Fruit fly (Drosophila melanogaster) whole organism, embryonic: ENCODE results near the gene CG17349.
A peak's percentile ranks its signal among the peaks of the same experiment; 100 is the strongest.

Experiments used
- Adf1 ChIP-seq: fragments of 200-800 bp; sonication (Bioruptor generic); IDR thresholded peaks from 2 replicates; pipeline ENCODE4 v1.3.6; 2022; ENCODE audit warnings: missing biosample characterization, missing genetic modification characterization
- C15 ChIP-seq: fragments of 200-800 bp; sonication (Bioruptor generic); IDR thresholded peaks from 3 replicates; pipeline ENCODE4 v1.3.6; 2022; ENCODE audit warnings: missing biosample characterization, missing genetic modification characterization
- CG11695 ChIP-seq: fragments of 200-800 bp; sonication (Bioruptor generic); IDR thresholded peaks from 3 replicates; pipeline ENCODE4 v1.3.6; 2022; ENCODE audit warnings: missing biosample characterization, missing genetic modification characterization
- CG12744 ChIP-seq: fragments of 200-800 bp; sonication (Bioruptor generic); optimal IDR thresholded peaks from 2 replicates; lab custom pipeline; 2016; ENCODE audit warnings: missing biosample characterization, missing genetic modification characterization
- CG13123 ChIP-seq: fragments of 200-800 bp; sonication (Bioruptor generic); optimal IDR thresholded peaks from 2 replicates; lab custom pipeline; 2016; ENCODE audit warnings: missing biosample characterization, missing genetic modification characterization
- CG15514 ChIP-seq: fragments of 200-800 bp; sonication (Bioruptor generic); optimal IDR thresholded peaks from 3 replicates; lab custom pipeline; 2017; ENCODE audit warnings: missing biosample characterization, missing genetic modification characterization, mild to moderate bottlenecking, moderate library complexity, missing genetic modification reagents
- CG15601 ChIP-seq: fragments of 200-800 bp; sonication (Bioruptor generic); optimal IDR thresholded peaks from 3 replicates; lab custom pipeline; 2019; ENCODE audit warnings: missing biosample characterization, mild to moderate bottlenecking, missing genetic modification characterization, moderate library complexity
- CG15696 ChIP-seq: fragments of 200-800 bp; sonication (Bioruptor generic); optimal IDR thresholded peaks from 2 replicates; lab custom pipeline; 2019; ENCODE audit warnings: missing biosample characterization, mild to moderate bottlenecking, missing genetic modification characterization, moderate library complexity
- CG16863 ChIP-seq: fragments of 200-800 bp; sonication (Bioruptor generic); optimal IDR thresholded peaks from 3 replicates; lab custom pipeline; 2016; ENCODE audit warnings: missing biosample characterization, missing genetic modification characterization
- CG17328 ChIP-seq: fragments of 200-800 bp; sonication (Bioruptor generic); IDR thresholded peaks from 2 replicates; pipeline ENCODE4 v1.3.6; 2022; ENCODE audit warnings: missing biosample characterization, missing genetic modification characterization
- CG18619 ChIP-seq: fragments of 200-800 bp; sonication (Bioruptor generic); optimal IDR thresholded peaks from 3 replicates; lab custom pipeline; 2017; ENCODE audit warnings: missing biosample characterization, mild to moderate bottlenecking, missing genetic modification characterization
- CG2116 ChIP-seq: fragments of 200-800 bp; sonication (Bioruptor generic); optimal IDR thresholded peaks from 3 replicates; lab custom pipeline; 2018; ENCODE audit warnings: missing biosample characterization, mild to moderate bottlenecking, missing genetic modification characterization
- CG2120 ChIP-seq: fragments of 200-800 bp; sonication (Bioruptor generic); optimal IDR thresholded peaks from 3 replicates; lab custom pipeline; 2016; ENCODE audit warnings: missing biosample characterization, missing genetic modification characterization
- CG32767 ChIP-seq: fragments of 200-800 bp; sonication (Bioruptor generic); IDR thresholded peaks from 2 replicates; pipeline ENCODE4 v1.3.6; 2022; ENCODE audit warnings: missing biosample characterization, missing genetic modification characterization
- CG8281 ChIP-seq: fragments of 200-800 bp; sonication (Bioruptor generic); optimal IDR thresholded peaks from 2 replicates; lab custom pipeline; 2018; ENCODE audit warnings: missing biosample characterization, mild to moderate bottlenecking, missing genetic modification characterization, moderate library complexity
- CG8924 ChIP-seq: fragments of 200-800 bp; optimal IDR thresholded peaks from 3 replicates; lab custom pipeline; 2019; ENCODE audit warnings: missing biosample characterization, mild to moderate bottlenecking, missing genetic modification characterization, moderate library complexity
- CG9437 ChIP-seq: fragments of 200-800 bp; sonication (Bioruptor generic); optimal IDR thresholded peaks from 2 replicates; lab custom pipeline; 2018; ENCODE audit warnings: missing biosample characterization, mild to moderate bottlenecking, missing genetic modification characterization
- CG9932 ChIP-seq: fragments of 200-800 bp; sonication (Bioruptor generic); IDR thresholded peaks from 2 replicates; pipeline ENCODE4 v1.3.6; 2022; ENCODE audit warnings: missing biosample characterization, missing genetic modification characterization
- D ChIP-seq, 2 experiments: fragments of 200-800 bp in 1 of 2; fragments of >200 bp in 1 of 2; sonication (Bioruptor generic) in 1 of 2; optimal IDR thresholded peaks; 2 replicates in 1 of 2; 3 replicates in 1 of 2; lab custom pipeline; 2017; ENCODE audit warnings: mild to moderate bottlenecking in 1 of 2, missing biosample characterization in 1 of 2, missing genetic modification characterization in 1 of 2, missing genetic modification reagents in 1 of 2
- Dek ChIP-seq: fragments of 200-800 bp; sonication (Bioruptor generic); optimal IDR thresholded peaks from 3 replicates; lab custom pipeline; 2019; ENCODE audit warnings: missing biosample characterization, mild to moderate bottlenecking, missing genetic modification characterization, moderate library complexity
- Dfd ChIP-seq, 2 experiments: fragments of >200 bp; optimal IDR thresholded peaks; 2 replicates each; lab custom pipeline; 2017; ENCODE audit warnings: missing biosample characterization in 2 of 2, missing genetic modification characterization in 2 of 2
- E2f2 ChIP-seq: fragments of 200-800 bp; sonication (Bioruptor generic); IDR thresholded peaks from 2 replicates; pipeline ENCODE4 v1.3.6; 2022; ENCODE audit warnings: missing biosample characterization, missing genetic modification characterization
- GATAe ChIP-seq: fragments of 200-800 bp; sonication (Bioruptor generic); conservative IDR thresholded peaks from 2 replicates; pipeline ENCODE4 v1.3.6; 2022; ENCODE audit warnings: missing biosample characterization, missing genetic modification characterization
- Hey ChIP-seq: fragments of 200-800 bp; sonication (Bioruptor generic); optimal IDR thresholded peaks from 3 replicates; lab custom pipeline; 2018; ENCODE audit warnings: missing biosample characterization, mild to moderate bottlenecking, missing genetic modification characterization
- HmgD ChIP-seq: fragments of 200-800 bp; sonication (Bioruptor generic); optimal IDR thresholded peaks from 3 replicates; lab custom pipeline; 2016; ENCODE audit warnings: missing biosample characterization, missing genetic modification characterization
- Hmr ChIP-seq: fragments of 200-800 bp; sonication (Bioruptor generic); optimal IDR thresholded peaks from 3 replicates; lab custom pipeline; 2017; ENCODE audit warnings: mild to moderate bottlenecking, missing biosample characterization, missing genetic modification reagents, missing genetic modification characterization
- Side ChIP-seq: fragments of 200-800 bp; sonication (Bioruptor generic); optimal IDR thresholded peaks from 2 replicates; lab custom pipeline; 2016; ENCODE audit warnings: missing biosample characterization, missing genetic modification characterization
- Sry-δ ChIP-seq: fragments of 200-800 bp; sonication (Bioruptor generic); optimal IDR thresholded peaks from 2 replicates; lab custom pipeline; 2016; ENCODE audit warnings: missing biosample characterization, missing genetic modification characterization
- bbx ChIP-seq: fragments of 200-800 bp; sonication (Bioruptor generic); IDR thresholded peaks from 2 replicates; pipeline ENCODE4 v1.3.6; 2022; ENCODE audit warnings: missing biosample characterization, missing genetic modification characterization; ENCODE audit not compliant: partially characterized antibody
- cas ChIP-seq: fragments of 200-800 bp; sonication (Bioruptor generic); IDR thresholded peaks from 2 replicates; pipeline ENCODE4 v1.3.6; 2022; ENCODE audit warnings: missing biosample characterization, missing genetic modification characterization
- chinmo ChIP-seq: fragments of 200-800 bp; sonication (Bioruptor generic); IDR thresholded peaks from 4 replicates; pipeline ENCODE4 v1.3.6; 2022; ENCODE audit warnings: missing biosample characterization, missing genetic modification characterization; ENCODE audit not compliant: partially characterized antibody
- esg ChIP-seq: fragments of 200-800 bp; sonication (Bioruptor generic); conservative IDR thresholded peaks from 2 replicates; pipeline ENCODE4 v1.3.6; 2022; ENCODE audit warnings: missing biosample characterization, missing genetic modification characterization
- ewg ChIP-seq: fragments of 200-800 bp; sonication (Bioruptor generic); optimal IDR thresholded peaks from 3 replicates; lab custom pipeline; 2017; ENCODE audit warnings: mild to moderate bottlenecking, missing biosample characterization, missing genetic modification reagents, missing genetic modification characterization
- gce ChIP-seq: fragments of 200-800 bp; sonication (Bioruptor generic); IDR thresholded peaks from 3 replicates; pipeline ENCODE4 v1.3.6; 2022; ENCODE audit warnings: missing biosample characterization, missing genetic modification characterization
- gfzf ChIP-seq: fragments of 200-800 bp; sonication (Bioruptor generic); optimal IDR thresholded peaks from 2 replicates; lab custom pipeline; 2016; ENCODE audit warnings: missing biosample characterization, mild to moderate bottlenecking, missing genetic modification characterization, moderate library complexity
- lola ChIP-seq, 3 experiments: fragments of >200 bp in 2 of 3; fragments of 200-800 bp in 1 of 3; sonication (Bioruptor generic) in 1 of 3; optimal IDR thresholded peaks; 2 replicates each; lab custom pipeline; 2017 to 2019; ENCODE audit warnings: missing biosample characterization in 3 of 3, missing genetic modification characterization in 3 of 3, mild to moderate bottlenecking in 1 of 3, moderate library complexity in 1 of 3
- nerfin-2 ChIP-seq: fragments of 200-800 bp; sonication (Bioruptor generic); IDR thresholded peaks from 2 replicates; pipeline ENCODE4 v1.3.6; 2022; ENCODE audit warnings: missing biosample characterization, missing genetic modification characterization; ENCODE audit not compliant: partially characterized antibody
- odd ChIP-seq: fragments of 200-800 bp; sonication (Bioruptor generic); optimal IDR thresholded peaks from 2 replicates; lab custom pipeline; 2017; ENCODE audit warnings: missing biosample characterization, mild to moderate bottlenecking, missing genetic modification characterization
- otp ChIP-seq: fragments of 200-800 bp; sonication (Bioruptor generic); IDR thresholded peaks from 3 replicates; pipeline ENCODE4, ENCODE4 v1.3.6; 2022; ENCODE audit warnings: missing biosample characterization, missing genetic modification characterization
- pfk ChIP-seq: fragments of 200-800 bp; sonication (Bioruptor generic); optimal IDR thresholded peaks from 2 replicates; lab custom pipeline; 2018; ENCODE audit warnings: missing biosample characterization, mild to moderate bottlenecking, missing genetic modification characterization, moderate library complexity
- pita ChIP-seq: fragments of 200-800 bp; sonication (Bioruptor generic); optimal IDR thresholded peaks from 2 replicates; lab custom pipeline; 2017; ENCODE audit warnings: missing biosample characterization, mild to moderate bottlenecking, missing genetic modification characterization
- sens-2 ChIP-seq: fragments of 200-800 bp; sonication (Bioruptor generic); IDR thresholded peaks from 2 replicates; pipeline ENCODE4 v1.3.6; 2022; ENCODE audit warnings: missing biosample characterization, missing genetic modification characterization
- sug ChIP-seq: fragments of 200-800 bp; optimal IDR thresholded peaks from 2 replicates; lab custom pipeline; 2019; ENCODE audit warnings: missing biosample characterization, mild to moderate bottlenecking, missing genetic modification characterization, moderate library complexity
- tio ChIP-seq: fragments of 200-800 bp; sonication (Bioruptor generic); optimal IDR thresholded peaks from 2 replicates; lab custom pipeline; 2017; ENCODE audit warnings: missing biosample characterization, missing genetic modification characterization, inconsistent platforms
- unpg ChIP-seq: fragments of 200-800 bp; sonication (Bioruptor generic); optimal IDR thresholded peaks from 3 replicates; lab custom pipeline; 2018; ENCODE audit warnings: missing biosample characterization, mild to moderate bottlenecking, missing genetic modification characterization, moderate library complexity
- vnd ChIP-seq: fragments of 200-800 bp; sonication (Bioruptor generic); IDR thresholded peaks from 3 replicates; pipeline ENCODE4 v1.3.6; 2022; ENCODE audit warnings: missing biosample characterization, missing genetic modification characterization; ENCODE audit not compliant: partially characterized antibody
- vvl ChIP-seq: fragments of 200-800 bp; sonication (Bioruptor generic); IDR thresholded peaks from 2 replicates; pipeline ENCODE4 v1.3.6; 2022; ENCODE audit warnings: missing biosample characterization, missing genetic modification characterization

Gene CG17349

DNA sequence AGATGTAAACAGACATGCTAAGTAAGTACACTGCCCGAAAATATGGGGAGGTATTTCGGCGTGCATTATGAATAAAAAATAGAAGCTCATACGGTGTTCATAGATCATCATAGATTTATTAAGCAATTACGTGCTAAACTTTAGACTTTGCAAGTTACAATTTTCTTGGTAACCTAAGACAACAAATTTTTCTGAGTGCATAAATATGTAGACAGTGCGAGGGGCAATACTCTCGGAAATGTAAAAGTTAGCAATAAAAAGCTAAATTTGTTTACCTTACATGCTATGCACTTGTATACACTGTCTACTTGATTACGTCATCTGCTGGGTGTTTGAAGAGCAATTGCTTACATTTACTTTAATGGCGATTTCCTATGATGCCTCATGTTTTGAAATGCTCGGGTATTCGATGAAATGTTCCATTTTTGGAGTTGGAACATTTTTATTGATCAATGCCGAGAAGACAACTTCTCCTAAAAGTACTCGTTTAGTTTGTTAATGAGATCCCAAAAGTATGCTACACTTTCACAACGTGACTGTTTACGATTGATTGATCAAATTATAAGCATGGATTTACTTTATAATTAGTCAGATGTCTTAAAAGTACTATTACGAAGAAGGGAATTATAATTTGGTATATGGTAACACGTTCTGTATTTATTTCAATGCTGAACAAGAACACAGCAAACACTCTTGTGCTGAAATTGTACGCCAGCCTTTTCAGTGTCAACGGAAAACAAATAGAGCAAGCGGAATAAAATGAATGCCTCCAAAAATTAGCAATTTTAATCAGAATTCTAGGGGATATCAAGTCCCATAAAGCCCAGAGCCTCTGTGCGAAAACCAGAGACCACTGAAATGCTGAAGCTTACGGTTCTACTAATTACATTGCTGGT is 46.6 kb downstream of the CG17349 start, which contains the start of gene Lectin-galC1 (continued):
- TF ChIP-seq CG9437 (GFP tag; lab: Kevin White, UChicago) (peak; percentile 64), sens-2 (peak; percentile 78), GATAe (GFP tag; lab: Robert Waterston, UW) (no peak), CG15696 (tag; lab: Kevin White, UChicago) (peak; percentile 81), bbx (no peak), Side (GFP tag; lab: Kevin White, UChicago) (peak; percentile 87), E2f2 (GFP tag; lab: Robert Waterston, UW) (peak; percentile 61), C15 (GFP tag; lab: Robert Waterston, UW) (peak; percentile 36; the same call in 1 of the 3 replicates), pita (GFP tag; lab: Kevin White, UChicago) (no peak), vnd (GFP tag; lab: Robert Waterston, UW) (no peak), otp (GFP tag; lab: Robert Waterston, UW) (peak; percentile 86), cas (0 out of 2 replicates have a peak, but pooled peaks have one; percentile 16), Dek (tag; lab: Kevin White, UChicago) (peak; percentile 73), Adf1 (0 out of 2 replicates have a peak, but pooled peaks have one; percentile 39), CG8281 (tag; lab: Kevin White, UChicago) (no peak), CG12744 (GFP tag; lab: Kevin White, UChicago) (peak; percentile 79), CG32767 (GFP tag; lab: Robert Waterston, UW) (peak; percentile 86), CG15601 (tag; lab: Kevin White, UChicago) (peak; percentile 84), chinmo (GFP tag; lab: Robert Waterston, UW) (0 out of 4 replicates have a peak, but pooled peaks have one; percentile 47), CG15514 (GFP tag; lab: Kevin White, UChicago) (peak; percentile 63), D (optimal IDR thresholded peaks at IDR 0.05; lab: Kevin White, UChicago) (no peak), D (GFP tag; optimal IDR thresholded peaks at IDR 0.05; lab: Kevin White, UChicago) (peak; percentile 87), CG9932 (peak; percentile 63), Hey (tag; lab: Kevin White, UChicago) (peak; percentile 28), CG8924 (tag; lab: Kevin White, UChicago) (peak; percentile 92), ewg (GFP tag; lab: Kevin White, UChicago) (peak; percentile 81), pfk (peak; percentile 62), odd (GFP tag; lab: Kevin White, UChicago) (peak; percentile 84), nerfin-2 (GFP tag; lab: Robert Waterston, UW) (no peak), CG17328 (GFP tag; lab: Robert Waterston, UW) (peak; percentile 91), Sry-δ (GFP tag; lab: Kevin White, UChicago) (peak; percentile 60), gfzf (GFP tag; lab: Kevin White, UChicago) (no peak), gce (GFP tag; lab: Robert Waterston, UW) (peak; percentile 72; the same call in 2 of the 3 replicates), CG16863 (GFP tag; lab: Kevin White, UChicago) (peak; percentile 91), Hmr (GFP tag; lab: Kevin White, UChicago) (peak; percentile 80), vvl (peak; percentile 92), CG2116 (GFP tag; lab: Kevin White, UChicago) (peak; percentile 70), CG11695 (GFP tag; lab: Robert Waterston, UW) (peak; percentile 82), tio (GFP tag; lab: Kevin White, UChicago) (peak; percentile 82), CG2120 (GFP tag; lab: Kevin White, UChicago) (peak; percentile 58), CG18619 (GFP tag; lab: Kevin White, UChicago) (peak; percentile 84), sug (tag; lab: Kevin White, UChicago) (peak; percentile 60), HmgD (GFP tag; lab: Kevin White, UChicago) (peak; percentile 30), CG13123 (GFP tag; lab: Kevin White, UChicago) (peak; percentile 74), lola (GFP tag; optimal IDR thresholded peaks at IDR 0.05; lab: Kevin White, UChicago) (peak in 1 of 3 experiments; percentile 83), esg (peak; percentile 75), unpg (GFP tag; lab: Kevin White, UChicago) (peak; percentile 93), Dfd (GFP tag; optimal IDR thresholded peaks at IDR 0.05; lab: Kevin White, UChicago) (no peak)
